Worm (Caenorhabditis elegans): ENCODE measurements around the gene gcy-32.

DNA sequence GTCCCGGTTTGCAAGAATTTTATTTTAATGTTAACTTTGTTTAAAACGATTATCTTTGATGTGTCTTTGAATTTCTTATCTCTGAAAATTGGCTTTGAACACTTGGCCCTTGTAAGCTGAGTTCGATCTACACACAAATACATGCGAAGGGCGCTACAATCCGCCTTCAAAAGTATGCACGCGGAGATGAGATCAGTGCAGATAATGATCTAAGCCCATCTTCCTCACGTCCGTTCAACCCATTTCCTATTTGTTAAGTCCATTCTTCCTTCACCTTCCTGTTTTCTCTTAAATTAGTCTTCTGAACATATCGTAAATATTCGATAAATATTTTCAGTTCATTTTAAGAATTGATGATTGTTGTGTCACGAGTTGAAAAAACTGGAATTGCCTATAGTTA lies 48.9 kb downstream of the gcy-32 start, which contains the start of gene nhr-175:
- TF ChIP-seq nhr-237 (tag; optimal IDR thresholded peaks at IDR 0.05), result no peak
- TF ChIP-seq R02D3.7 (tag; optimal IDR thresholded peaks at IDR 0.05), result no peak
- no peak for TF ChIP-seq ztf-11 (tag; optimal IDR thresholded peaks at IDR 0.05)
- no peak for TF ChIP-seq elt-2 (tag; optimal IDR thresholded peaks at IDR 0.05)
- no peak for TF ChIP-seq ama-1 (optimal IDR thresholded peaks at IDR 0.05)
- TF ChIP-seq daf-12 (tag; optimal IDR thresholded peaks at IDR 0.05), result no peak
- no peak for TF ChIP-seq nhr-28 (tag; optimal IDR thresholded peaks at IDR 0.05)
- no peak for TF ChIP-seq nhr-77 (tag; optimal IDR thresholded peaks at IDR 0.05)
- TF ChIP-seq nhr-76 (tag; optimal IDR thresholded peaks at IDR 0.05), result no peak
- no peak for TF ChIP-seq nhr-11 (tag; optimal IDR thresholded peaks at IDR 0.05)
- no peak for TF ChIP-seq mdl-1 (tag; optimal IDR thresholded peaks at IDR 0.05)
- no peak for TF ChIP-seq ceh-9 (tag; optimal IDR thresholded peaks at IDR 0.05)
- TF ChIP-seq lin-15B (tag; optimal IDR thresholded peaks at IDR 0.05), result no peak

All from whole organism, L3 larva.